Worm (Caenorhabditis elegans): ENCODE measurements around the gene ntl-2.
A peak's percentile ranks its signal among the peaks of the same experiment; 100 is the strongest.

The ntl-2 gene

DNA sequence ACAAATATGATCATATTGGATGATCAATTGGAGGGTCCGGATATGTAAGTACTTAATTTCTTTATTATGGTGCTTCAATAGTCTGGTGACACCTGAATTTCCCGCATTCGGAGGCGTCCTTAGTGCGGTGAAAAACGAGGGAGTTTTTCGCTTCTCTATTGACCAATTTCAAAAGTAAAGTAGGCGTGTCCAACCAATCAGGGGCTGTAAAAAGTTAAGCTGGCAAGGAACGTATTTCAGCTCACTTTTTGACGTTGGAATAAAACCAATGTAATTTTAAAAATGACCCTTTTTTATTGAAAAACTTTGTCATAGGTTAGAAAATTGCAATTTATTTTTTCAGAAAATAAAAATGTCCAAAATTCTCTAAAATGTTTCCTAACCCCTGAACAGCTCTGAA lies 33.4 kb upstream of the ntl-2 start:
- TF ChIP-seq zip-2 (tag; optimal IDR thresholded peaks at IDR 0.05) (no peak), tag-97 (GFP tag; IDR thresholded peaks at IDR 0.05) (no peak), hlh-30 (tag; optimal IDR thresholded peaks at IDR 0.05; ENCODE audit: insufficient read depth) (no peak), hmg-1.1 (GFP tag; IDR thresholded peaks at IDR 0.05) (no peak)

DNA sequence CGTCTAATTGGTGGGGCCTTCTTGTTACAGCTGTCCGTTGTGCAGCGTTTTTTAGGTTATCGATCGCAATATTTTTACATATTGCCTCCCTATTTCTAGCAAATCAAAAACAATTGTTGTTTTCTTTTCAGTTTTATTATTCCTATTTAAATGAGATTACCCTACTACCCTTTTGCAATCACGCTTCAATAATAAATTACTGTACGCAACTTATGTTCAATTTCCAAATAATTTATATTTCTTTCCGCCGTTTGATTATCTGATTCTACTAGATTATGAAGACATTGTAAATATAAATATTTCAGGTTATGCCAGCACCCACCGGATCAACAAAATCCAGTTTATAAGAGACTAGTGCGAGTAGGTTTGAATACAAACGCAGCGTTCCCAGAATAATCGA lies 29.1 kb upstream of the ntl-2 start, which contains the start of gene ZK430.5:
TSS of gene ZK430.5 (plus strand) at position 301 of the 400 bp plus-strand sequence.
- TF ChIP-seq madf-9 (GFP tag; conservative IDR thresholded peaks at IDR 0.05) (no peak), aha-1 (tag) (peak; percentile 87), nhr-41 (GFP tag; IDR thresholded peaks at IDR 0.05) (no peak), zag-1 (tag; optimal IDR thresholded peaks at IDR 0.05) (no peak), dve-1 (tag; optimal IDR thresholded peaks at IDR 0.05; ENCODE audit: insufficient read depth) (no peak), unc-62 (GFP tag; optimal IDR thresholded peaks at IDR 0.05 in 1 of 2) (peak in 1 of 2 experiments; percentile 17), unc-62 (tag; optimal IDR thresholded peaks at IDR 0.05) (no peak), hlh-30 (tag; optimal IDR thresholded peaks at IDR 0.05; ENCODE audit: insufficient read depth) (no peak), mxl-2 (GFP tag; conservative IDR thresholded peaks at IDR 0.05) (no peak), unc-130 (GFP tag; optimal IDR thresholded peaks at IDR 0.05) (no peak)

DNA sequence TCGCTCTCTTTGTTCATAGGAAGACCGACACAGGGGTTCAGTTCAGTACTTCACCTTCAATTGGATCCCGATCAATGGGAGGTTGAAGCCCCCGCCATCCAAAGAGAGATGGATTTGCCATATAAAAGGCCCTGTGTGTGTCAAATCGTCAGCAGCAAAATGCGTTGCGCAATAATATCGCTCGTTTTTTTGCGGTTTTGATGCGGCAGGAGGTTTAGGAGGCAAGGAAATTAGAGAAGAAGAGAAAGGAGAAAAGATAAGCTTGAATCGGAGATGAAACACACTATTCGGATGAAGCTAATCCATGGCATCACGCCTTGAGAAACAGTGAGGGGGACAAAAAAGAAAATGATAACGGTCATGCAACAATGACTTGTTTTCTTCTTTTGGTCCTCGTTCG lies 18.2 kb upstream of the ntl-2 start:
- TF ChIP-seq aha-1 (tag) (peak; percentile 65), php-3 (GFP tag; IDR thresholded peaks at IDR 0.05) (no peak), saeg-2 (GFP tag; IDR thresholded peaks at IDR 0.05) (no peak), mdl-1 (tag; optimal IDR thresholded peaks at IDR 0.05) (peak in 1 of 2 experiments; percentile 0), mxl-3 (GFP tag; optimal IDR thresholded peaks at IDR 0.05) (peak; percentile 16), unc-130 (GFP tag; optimal IDR thresholded peaks at IDR 0.05) (no peak), dpl-1 (GFP tag; optimal IDR thresholded peaks at IDR 0.05) (no peak), daf-19 (GFP tag; conservative IDR thresholded peaks at IDR 0.05) (no peak)

DNA sequence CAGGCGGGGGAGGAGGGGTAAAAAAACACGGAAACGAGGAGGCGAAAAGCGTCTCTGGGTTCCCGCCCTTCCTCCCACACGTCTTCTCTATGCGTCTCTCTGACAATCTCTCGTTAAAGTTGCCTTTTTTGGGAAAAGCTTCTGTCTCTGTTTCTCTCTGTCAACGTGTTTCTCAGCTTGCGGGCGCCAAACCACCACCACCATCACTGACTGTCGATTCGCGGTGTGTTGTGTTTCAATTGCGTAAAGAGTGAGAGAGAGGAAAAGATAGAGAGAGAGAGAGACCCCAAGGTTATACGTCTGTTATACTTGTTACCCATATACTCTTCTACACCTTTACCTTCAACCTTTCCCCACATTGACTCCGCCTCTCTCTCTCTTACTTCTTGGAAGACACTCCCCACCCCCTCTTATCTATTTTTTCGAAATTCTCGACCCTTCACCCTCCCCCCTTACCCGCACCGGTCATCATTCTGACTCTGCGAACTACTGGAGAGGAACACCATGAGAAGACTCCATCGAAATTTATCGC lies 16.3 kb upstream of the ntl-2 start, which contains the start of gene mlt-7:
TSS of gene mlt-7 (plus strand) at position 482 of the 532 bp plus-strand sequence.
- TF ChIP-seq zfp-2 (tag; optimal IDR thresholded peaks at IDR 0.05): no peak
- peak; percentile 66 for TF ChIP-seq nhr-25 (tag; optimal IDR thresholded peaks at IDR 0.05; ENCODE audit: borderline replicate concordance, insufficient read depth)
- no peak for TF ChIP-seq cey-2 (tag; optimal IDR thresholded peaks at IDR 0.05; ENCODE audit: borderline replicate concordance, insufficient read depth)
- TF ChIP-seq Y75B8A.6 (GFP tag; IDR thresholded peaks at IDR 0.05): no peak
- TF ChIP-seq nhr-10 (tag; optimal IDR thresholded peaks at IDR 0.05): no peak
- TF ChIP-seq ZK546.5 (tag; optimal IDR thresholded peaks at IDR 0.05): no peak
- TF ChIP-seq madf-5 (GFP tag; IDR thresholded peaks at IDR 0.05): no peak
- TF ChIP-seq mdl-1 (tag; optimal IDR thresholded peaks at IDR 0.05): no peak
- TF ChIP-seq zfp-3 (GFP tag; conservative IDR thresholded peaks at IDR 0.05): no peak
- TF ChIP-seq nhr-28 (tag; optimal IDR thresholded peaks at IDR 0.05): no peak
- TF ChIP-seq snpc-1.2 (GFP tag; IDR thresholded peaks at IDR 0.05): no peak
- TF ChIP-seq spr-3 (GFP tag; optimal IDR thresholded peaks at IDR 0.05): no peak
- TF ChIP-seq mep-1 (tag; optimal IDR thresholded peaks at IDR 0.05): peak; percentile 25
- TF ChIP-seq nhr-76 (tag; optimal IDR thresholded peaks at IDR 0.05): no peak
- no peak for TF ChIP-seq skn-1 (tag; optimal IDR thresholded peaks at IDR 0.05)
- no peak for TF ChIP-seq mes-2 (tag; optimal IDR thresholded peaks at IDR 0.05; ENCODE audit: poor library complexity, severe bottlenecking)
- TF ChIP-seq duxl-1 (tag; optimal IDR thresholded peaks at IDR 0.05; ENCODE audit: poor library complexity): no peak
- TF ChIP-seq mxl-3 (GFP tag; optimal IDR thresholded peaks at IDR 0.05): peak; percentile 84
- no peak for TF ChIP-seq nhr-42 (GFP tag; IDR thresholded peaks at IDR 0.05)
- TF ChIP-seq ztf-11 (tag; optimal IDR thresholded peaks at IDR 0.05): no peak
- TF ChIP-seq hmg-1.1 (GFP tag; IDR thresholded peaks at IDR 0.05): 0 out of 2 replicates have a peak, but pooled peaks have one; percentile 25
- TF ChIP-seq nhr-41 (GFP tag; IDR thresholded peaks at IDR 0.05): no peak
- no peak for TF ChIP-seq Y5F2A.4 (GFP tag; optimal IDR thresholded peaks at IDR 0.05)
- TF ChIP-seq fos-1 (tag; optimal IDR thresholded peaks at IDR 0.05): no peak
- TF ChIP-seq lin-1 (GFP tag; IDR thresholded peaks at IDR 0.05): no peak
- no peak for TF ChIP-seq T26A8.4 (GFP tag; IDR thresholded peaks at IDR 0.05)
- TF ChIP-seq hlh-11 (tag; optimal IDR thresholded peaks at IDR 0.05): no peak
- no peak for TF ChIP-seq snpc-4 (tag; optimal IDR thresholded peaks at IDR 0.05)
- 0 out of 2 replicates have a peak, but pooled peaks have one; percentile 12 for TF ChIP-seq set-16 (GFP tag; IDR thresholded peaks at IDR 0.05)
- TF ChIP-seq nhr-237 (tag; optimal IDR thresholded peaks at IDR 0.05): no peak
